Fruit fly (Drosophila melanogaster) whole organism, embryonic: ENCODE data around the gene CG13369.

Experiments used
- Adf1 ChIP-seq: fragments of 200-800 bp; sonication (Bioruptor generic); IDR thresholded peaks from 2 replicates; pipeline ENCODE4 v1.3.6; 2022; ENCODE audit warnings: missing biosample characterization, missing genetic modification characterization
- Asciz ChIP-seq: fragments of 200-800 bp; sonication (Bioruptor generic); optimal IDR thresholded peaks from 2 replicates; lab custom pipeline; 2017; ENCODE audit warnings: missing biosample characterization, mild to moderate bottlenecking, missing genetic modification characterization, missing genetic modification reagents
- BEAF-32 ChIP-seq: fragments of 200-800 bp; sonication (Bioruptor generic); optimal IDR thresholded peaks from 3 replicates; lab custom pipeline; 2017; ENCODE audit warnings: missing biosample characterization, missing genetic modification characterization, mild to moderate bottlenecking, moderate library complexity, missing genetic modification reagents
- CG10321 ChIP-seq: fragments of 200-800 bp; sonication (Bioruptor generic); IDR thresholded peaks from 2 replicates; pipeline ENCODE4 v1.3.6; 2022; ENCODE audit warnings: missing biosample characterization, missing genetic modification characterization
- CG11695 ChIP-seq: fragments of 200-800 bp; sonication (Bioruptor generic); IDR thresholded peaks from 3 replicates; pipeline ENCODE4 v1.3.6; 2022; ENCODE audit warnings: missing biosample characterization, missing genetic modification characterization
- CG12219 ChIP-seq: fragments of 200-800 bp; sonication (Bioruptor generic); optimal IDR thresholded peaks from 3 replicates; lab custom pipeline; 2018; ENCODE audit warnings: missing biosample characterization, mild to moderate bottlenecking, missing genetic modification characterization
- CG12744 ChIP-seq: fragments of 200-800 bp; sonication (Bioruptor generic); optimal IDR thresholded peaks from 2 replicates; lab custom pipeline; 2016; ENCODE audit warnings: missing biosample characterization, missing genetic modification characterization
- CG14050 ChIP-seq: fragments of 200-800 bp; sonication (Bioruptor generic); IDR thresholded peaks from 3 replicates; pipeline ENCODE4 v1.3.6; 2022; ENCODE audit warnings: missing biosample characterization, missing genetic modification characterization
- CG15073 ChIP-seq: fragments of 200-800 bp; sonication (Bioruptor generic); optimal IDR thresholded peaks from 2 replicates; lab custom pipeline; 2016; ENCODE audit warnings: missing biosample characterization, missing genetic modification characterization
- CG16779 ChIP-seq: fragments of 200-800 bp; sonication (Bioruptor generic); IDR thresholded peaks from 2 replicates; pipeline ENCODE4 v1.3.6; 2022; ENCODE audit warnings: missing biosample characterization, missing genetic modification characterization
- CG16813 ChIP-seq: fragments of 200-800 bp; sonication (Bioruptor generic); IDR thresholded peaks from 3 replicates; pipeline ENCODE4 v1.3.6; 2022; ENCODE audit warnings: missing biosample characterization, missing genetic modification characterization; ENCODE audit not compliant: partially characterized antibody
- CG16815 ChIP-seq: fragments of 200-800 bp; sonication (Bioruptor generic); optimal IDR thresholded peaks from 3 replicates; lab custom pipeline; 2017; ENCODE audit warnings: missing biosample characterization, mild to moderate bottlenecking, missing genetic modification characterization
- CG17359 ChIP-seq: fragments of 200-800 bp; sonication (Bioruptor generic); optimal IDR thresholded peaks from 3 replicates; lab custom pipeline; 2018; ENCODE audit warnings: missing biosample characterization, mild to moderate bottlenecking, missing genetic modification characterization, moderate library complexity
- CG2875 ChIP-seq: fragments of 200-800 bp; sonication (Bioruptor generic); optimal IDR thresholded peaks from 2 replicates; lab custom pipeline; 2017; ENCODE audit warnings: missing biosample characterization, mild to moderate bottlenecking, missing genetic modification characterization, missing genetic modification reagents
- CG30020 ChIP-seq: fragments of 200-800 bp; optimal IDR thresholded peaks from 2 replicates; lab custom pipeline; 2019; ENCODE audit warnings: missing biosample characterization, mild to moderate bottlenecking, missing genetic modification characterization, moderate library complexity
- CG34376 ChIP-seq: fragments of 200-800 bp; sonication (Bioruptor generic); optimal IDR thresholded peaks from 2 replicates; lab custom pipeline; 2018; ENCODE audit warnings: missing biosample characterization, mild to moderate bottlenecking, missing genetic modification characterization
- CG4820 ChIP-seq: fragments of 200-800 bp; sonication (Bioruptor generic); optimal IDR thresholded peaks from 3 replicates; lab custom pipeline; 2016; ENCODE audit warnings: missing biosample characterization, missing genetic modification characterization
- CG7556 ChIP-seq: fragments of 200-800 bp; sonication (Bioruptor generic); optimal IDR thresholded peaks from 2 replicates; lab custom pipeline; 2017; ENCODE audit warnings: missing biosample characterization, mild to moderate bottlenecking, missing genetic modification characterization
- CG7963 ChIP-seq: fragments of 200-800 bp; sonication (Bioruptor generic); IDR thresholded peaks from 3 replicates; pipeline ENCODE4 v1.3.6; 2022; ENCODE audit warnings: missing biosample characterization, missing genetic modification characterization; ENCODE audit not compliant: partially characterized antibody
- CG9727 ChIP-seq: fragments of 200-800 bp; sonication (Bioruptor generic); optimal IDR thresholded peaks from 3 replicates; lab custom pipeline; 2017; ENCODE audit warnings: missing biosample characterization, mild to moderate bottlenecking, missing genetic modification characterization
- CkIIα-i1 ChIP-seq: fragments of 200-800 bp; sonication (Bioruptor generic); IDR thresholded peaks from 2 replicates; pipeline ENCODE4 v1.3.6; 2022; ENCODE audit warnings: missing biosample characterization, missing genetic modification characterization
- D19A ChIP-seq: fragments of 200-800 bp; optimal IDR thresholded peaks from 3 replicates; lab custom pipeline; 2019; ENCODE audit warnings: missing biosample characterization, mild to moderate bottlenecking, missing genetic modification characterization, moderate library complexity
- Dbx ChIP-seq: fragments of 200-800 bp; sonication (Bioruptor generic); IDR thresholded peaks from 3 replicates; pipeline ENCODE4 v1.3.6; 2022; ENCODE audit warnings: missing biosample characterization, missing genetic modification characterization
- Deaf1 ChIP-seq: fragments of 200-800 bp; optimal IDR thresholded peaks from 3 replicates; lab custom pipeline; 2019; ENCODE audit warnings: missing biosample characterization, mild to moderate bottlenecking, missing genetic modification characterization, moderate library complexity
- Dfd ChIP-seq, 2 experiments: fragments of >200 bp; optimal IDR thresholded peaks; 2 replicates each; lab custom pipeline; 2017; ENCODE audit warnings: missing biosample characterization in 2 of 2, missing genetic modification characterization in 2 of 2
- Eip74EF ChIP-seq, 2 experiments: fragments of 200-800 bp in 1 of 2; fragments of >200 bp in 1 of 2; sonication (Bioruptor generic) in 1 of 2; optimal IDR thresholded peaks; 2 replicates each; lab custom pipeline; 2017 to 2019; ENCODE audit warnings: missing biosample characterization in 2 of 2, missing genetic modification characterization in 2 of 2, mild to moderate bottlenecking in 1 of 2, moderate library complexity in 1 of 2
- HLH3B ChIP-seq: fragments of 200-800 bp; sonication (Bioruptor generic); IDR thresholded peaks from 2 replicates; pipeline ENCODE4 v1.3.6; 2022; ENCODE audit warnings: missing biosample characterization, missing genetic modification characterization
- HLHmδ ChIP-seq: fragments of 200-800 bp; sonication (Bioruptor generic); optimal IDR thresholded peaks from 2 replicates; lab custom pipeline; 2018; ENCODE audit warnings: missing biosample characterization, mild to moderate bottlenecking, missing genetic modification characterization, moderate library complexity
- Hey ChIP-seq: fragments of 200-800 bp; sonication (Bioruptor generic); optimal IDR thresholded peaks from 3 replicates; lab custom pipeline; 2018; ENCODE audit warnings: missing biosample characterization, mild to moderate bottlenecking, missing genetic modification characterization
- Hmr ChIP-seq: fragments of 200-800 bp; sonication (Bioruptor generic); optimal IDR thresholded peaks from 3 replicates; lab custom pipeline; 2017; ENCODE audit warnings: mild to moderate bottlenecking, missing biosample characterization, missing genetic modification reagents, missing genetic modification characterization
- Hr3 ChIP-seq: fragments of 200-800 bp; sonication (Bioruptor generic); optimal IDR thresholded peaks from 3 replicates; lab custom pipeline; 2016; ENCODE audit warnings: missing biosample characterization, missing genetic modification characterization
- Hr51 ChIP-seq, 2 experiments: fragments of 200-800 bp; sonication (Bioruptor generic); optimal IDR thresholded peaks; 2 replicates in 1 of 2; 3 replicates in 1 of 2; lab custom pipeline; 2016 to 2018; ENCODE audit warnings: missing biosample characterization in 2 of 2, missing genetic modification characterization in 2 of 2, mild to moderate bottlenecking in 1 of 2, moderate library complexity in 1 of 2
- Poxn ChIP-seq: fragments of 200-800 bp; sonication (Bioruptor generic); IDR thresholded peaks from 2 replicates; pipeline ENCODE4 v1.3.6; 2022; ENCODE audit warnings: missing biosample characterization, missing genetic modification characterization
- Rx ChIP-seq: fragments of 200-800 bp; sonication (Bioruptor generic); IDR thresholded peaks from 2 replicates; pipeline ENCODE4 v1.3.6; 2022; ENCODE audit warnings: missing biosample characterization, missing genetic modification characterization
- Usf ChIP-seq: fragments of 200-800 bp; sonication (Bioruptor generic); optimal IDR thresholded peaks from 2 replicates; lab custom pipeline; 2017; ENCODE audit warnings: missing genotype, missing biosample characterization, missing genetic modification characterization
- bbx ChIP-seq: fragments of 200-800 bp; sonication (Bioruptor generic); IDR thresholded peaks from 2 replicates; pipeline ENCODE4 v1.3.6; 2022; ENCODE audit warnings: missing biosample characterization, missing genetic modification characterization; ENCODE audit not compliant: partially characterized antibody
- bcd ChIP-seq: fragments of 200-800 bp; sonication (Bioruptor generic); optimal IDR thresholded peaks from 2 replicates; lab custom pipeline; 2017; ENCODE audit warnings: missing biosample characterization, mild to moderate bottlenecking, missing genetic modification characterization
- bowl ChIP-seq: fragments of 200-800 bp; sonication (Bioruptor generic); IDR thresholded peaks from 2 replicates; pipeline ENCODE4 v1.3.6; 2022; ENCODE audit warnings: missing biosample characterization, missing genetic modification characterization
- crc ChIP-seq: fragments of 200-800 bp; sonication (Bioruptor generic); optimal IDR thresholded peaks from 2 replicates; lab custom pipeline; 2016; ENCODE audit warnings: missing biosample characterization, missing genetic modification characterization
- dan ChIP-seq: fragments of 200-800 bp; sonication (Bioruptor generic); IDR thresholded peaks from 2 replicates; pipeline ENCODE4 v1.3.6; 2022; ENCODE audit warnings: missing biosample characterization, missing genetic modification characterization
- kay ChIP-seq: fragments of 200-800 bp; sonication (Bioruptor generic); optimal IDR thresholded peaks from 2 replicates; lab custom pipeline; 2016; ENCODE audit warnings: missing biosample characterization, missing genetic modification characterization
- lab ChIP-seq: fragments of 200-800 bp; sonication (Bioruptor generic); optimal IDR thresholded peaks from 3 replicates; lab custom pipeline; 2017; ENCODE audit warnings: missing biosample characterization, missing genetic modification characterization, mild to moderate bottlenecking, moderate library complexity, missing genetic modification reagents
- lmd ChIP-seq: fragments of 200-800 bp; sonication (Bioruptor generic); IDR thresholded peaks from 2 replicates; pipeline ENCODE4 v1.3.6; 2022; ENCODE audit warnings: missing biosample characterization, missing genetic modification characterization
- lola ChIP-seq, 3 experiments: fragments of >200 bp in 2 of 3; fragments of 200-800 bp in 1 of 3; sonication (Bioruptor generic) in 1 of 3; optimal IDR thresholded peaks; 2 replicates each; lab custom pipeline; 2017 to 2019; ENCODE audit warnings: missing biosample characterization in 3 of 3, missing genetic modification characterization in 3 of 3, mild to moderate bottlenecking in 1 of 3, moderate library complexity in 1 of 3
- p53 ChIP-seq: fragments of 200-800 bp; sonication (Bioruptor generic); optimal IDR thresholded peaks from 2 replicates; lab custom pipeline; 2016; ENCODE audit warnings: missing biosample characterization, missing genetic modification characterization
- pum ChIP-seq: fragments of 200-800 bp; sonication (Bioruptor generic); optimal IDR thresholded peaks from 2 replicates; lab custom pipeline; 2016; ENCODE audit warnings: missing biosample characterization, missing genetic modification characterization
- slou ChIP-seq: fragments of 200-800 bp; sonication (Bioruptor generic); optimal IDR thresholded peaks from 3 replicates; lab custom pipeline; 2016; ENCODE audit warnings: missing biosample characterization, missing genetic modification characterization
- sug ChIP-seq: fragments of 200-800 bp; optimal IDR thresholded peaks from 2 replicates; lab custom pipeline; 2019; ENCODE audit warnings: missing biosample characterization, mild to moderate bottlenecking, missing genetic modification characterization, moderate library complexity
- trh ChIP-seq: fragments of 200-800 bp; sonication (Bioruptor generic); optimal IDR thresholded peaks from 2 replicates; lab custom pipeline; 2016; ENCODE audit warnings: missing biosample characterization, missing genetic modification characterization
- twi ChIP-seq: fragments of 200-800 bp; optimal IDR thresholded peaks from 2 replicates; lab custom pipeline; 2019; ENCODE audit warnings: missing biosample characterization, mild to moderate bottlenecking, missing genetic modification characterization, moderate library complexity

Gene CG13369

dm6 chrX:654949-655348, 31.7 kb downstream of the CG13369 start (continued):
- peak; percentile 94 for TF ChIP-seq Asciz (GFP tag; lab: Kevin White, UChicago)
- peak; percentile 95 for TF ChIP-seq CG11695 (GFP tag; lab: Robert Waterston, UW)
- TF ChIP-seq BEAF-32 (GFP tag; lab: Kevin White, UChicago) = peak; percentile 8
- peak; percentile 89 for TF ChIP-seq sug (tag; lab: Kevin White, UChicago)
- TF ChIP-seq D19A (tag; lab: Kevin White, UChicago) = peak; percentile 88
- peak; percentile 96 for TF ChIP-seq CG34376 (GFP tag; lab: Kevin White, UChicago)
- TF ChIP-seq kay = peak; percentile 75
- TF ChIP-seq p53 (GFP tag; lab: Kevin White, UChicago) = peak; percentile 81
- TF ChIP-seq CG15073 (GFP tag; lab: Kevin White, UChicago) = peak; percentile 77
- peak; percentile 74 for TF ChIP-seq CG30020 (tag; lab: Kevin White, UChicago)
- peak; percentile 69 for TF ChIP-seq Adf1 (GFP tag; lab: Robert Waterston, UW)
- TF ChIP-seq CG10321 = peak; percentile 70
- peak; percentile 96 for TF ChIP-seq CG2875 (GFP tag; lab: Kevin White, UChicago)
- peak; percentile 92 for TF ChIP-seq CG7556
- TF ChIP-seq CkIIα-i1 (GFP tag; lab: Robert Waterston, UW) = peak; percentile 84
- peak; percentile 91 for TF ChIP-seq Hey (tag; lab: Kevin White, UChicago)
- peak; percentile 95 for TF ChIP-seq CG9727 (GFP tag; lab: Kevin White, UChicago)
- peak; percentile 94 for TF ChIP-seq CG14050 (GFP tag; lab: Robert Waterston, UW)
- peak; percentile 88 for TF ChIP-seq Usf (GFP tag; lab: Kevin White, UChicago)
- TF ChIP-seq dan = peak; percentile 46
- peak; percentile 81 for TF ChIP-seq twi (tag; lab: Kevin White, UChicago)
- TF ChIP-seq Dbx (GFP tag; lab: Robert Waterston, UW) = peak; percentile 95
- TF ChIP-seq CG12219 = peak; percentile 94
- TF ChIP-seq crc (GFP tag; lab: Kevin White, UChicago) = peak; percentile 94
- TF ChIP-seq Hr51 (GFP tag; optimal IDR thresholded peaks at IDR 0.05; lab: Kevin White, UChicago) = peak; percentile 94 to 95
- TF ChIP-seq CG4820 (GFP tag; lab: Kevin White, UChicago) = peak; percentile 92
- peak; percentile 66 for TF ChIP-seq Deaf1 (tag; lab: Kevin White, UChicago)
- TF ChIP-seq lab = peak; percentile 97
- TF ChIP-seq CG16815 = peak; percentile 90
- no peak; the same call in 1 of the 2 replicates for TF ChIP-seq bbx (GFP tag; lab: Robert Waterston, UW)
- TF ChIP-seq Hmr (GFP tag; lab: Kevin White, UChicago) = peak; percentile 96
- TF ChIP-seq Eip74EF (GFP tag; optimal IDR thresholded peaks at IDR 0.05; lab: Kevin White, UChicago) = peak in 1 of 2 experiments; percentile 89
- TF ChIP-seq HLHmδ (GFP tag; lab: Kevin White, UChicago) = peak; percentile 60
- TF ChIP-seq Hr3 = peak; percentile 88
- TF ChIP-seq pum (GFP tag; lab: Kevin White, UChicago) = peak; percentile 91
- TF ChIP-seq lmd = peak; percentile 96
- TF ChIP-seq slou = peak; percentile 75
- TF ChIP-seq HLH3B = peak; percentile 96
- TF ChIP-seq Rx = peak; percentile 96
- peak; percentile 94 for TF ChIP-seq bcd (GFP tag; lab: Kevin White, UChicago)
- TF ChIP-seq CG17359 (tag; lab: Kevin White, UChicago) = peak; percentile 97
- TF ChIP-seq Dfd (GFP tag; optimal IDR thresholded peaks at IDR 0.05; lab: Kevin White, UChicago) = no peak
- peak; percentile 81 for TF ChIP-seq Poxn (GFP tag; lab: Robert Waterston, UW)
- no peak for TF ChIP-seq CG7963
- peak in 1 of 3 experiments; percentile 83 for TF ChIP-seq lola (GFP tag; optimal IDR thresholded peaks at IDR 0.05; lab: Kevin White, UChicago)
- TF ChIP-seq CG16813 (GFP tag; lab: Robert Waterston, UW) = no peak
- TF ChIP-seq CG16779 (GFP tag; lab: Robert Waterston, UW) = peak; percentile 94
- TF ChIP-seq trh (GFP tag; lab: Kevin White, UChicago) = peak; percentile 67
- TF ChIP-seq bowl (GFP tag; lab: Robert Waterston, UW) = peak; percentile 95
- TF ChIP-seq CG12744 (GFP tag; lab: Kevin White, UChicago) = peak; percentile 92
